Fruit fly (Drosophila melanogaster) whole organism, embryonic: ENCODE data around the gene Obp73a.
A peak's percentile ranks its signal among the peaks of the same experiment; 100 is the strongest.

ENCODE experiments used
- Bteb2 ChIP-seq: fragments of 200-800 bp; sonication (Bioruptor generic); optimal IDR thresholded peaks from 2 replicates; lab custom pipeline; 2016; ENCODE audit warnings: missing biosample characterization, missing genetic modification characterization
- CG10274 ChIP-seq: fragments of 200-800 bp; sonication (Bioruptor generic); optimal IDR thresholded peaks from 3 replicates; lab custom pipeline; 2017; ENCODE audit warnings: missing biosample characterization, mild to moderate bottlenecking, missing genetic modification characterization
- CG10321 ChIP-seq: fragments of 200-800 bp; sonication (Bioruptor generic); IDR thresholded peaks from 2 replicates; pipeline ENCODE4 v1.3.6; 2022; ENCODE audit warnings: missing biosample characterization, missing genetic modification characterization
- CG10462 ChIP-seq: fragments of 200-800 bp; sonication (Bioruptor generic); optimal IDR thresholded peaks from 2 replicates; lab custom pipeline; 2016; ENCODE audit warnings: missing biosample characterization, missing genetic modification characterization
- CG10979 ChIP-seq: fragments of 200-800 bp; sonication (Bioruptor generic); optimal IDR thresholded peaks from 2 replicates; lab custom pipeline; 2018; ENCODE audit warnings: missing biosample characterization, mild to moderate bottlenecking, missing genetic modification characterization, moderate library complexity
- CG12659 ChIP-seq: fragments of 200-800 bp; sonication (Bioruptor generic); optimal IDR thresholded peaks from 3 replicates; lab custom pipeline; 2017; ENCODE audit warnings: mild to moderate bottlenecking, missing biosample characterization, missing genetic modification reagents, missing genetic modification characterization
- CG13424 ChIP-seq: fragments of 200-800 bp; sonication (Bioruptor generic); optimal IDR thresholded peaks from 2 replicates; lab custom pipeline; 2019; ENCODE audit warnings: missing biosample characterization, mild to moderate bottlenecking, missing genetic modification characterization, moderate library complexity
- CG14014 ChIP-seq: fragments of 200-800 bp; sonication (Bioruptor generic); IDR thresholded peaks from 2 replicates; pipeline ENCODE4 v1.3.6; 2022; ENCODE audit warnings: missing biosample characterization, missing genetic modification characterization
- CG14050 ChIP-seq: fragments of 200-800 bp; sonication (Bioruptor generic); IDR thresholded peaks from 3 replicates; pipeline ENCODE4 v1.3.6; 2022; ENCODE audit warnings: missing biosample characterization, missing genetic modification characterization
- CG15479 ChIP-seq: fragments of 200-800 bp; sonication (Bioruptor generic); optimal IDR thresholded peaks from 3 replicates; lab custom pipeline; 2019; ENCODE audit warnings: missing biosample characterization, mild to moderate bottlenecking, missing genetic modification characterization, moderate library complexity
- CG16815 ChIP-seq: fragments of 200-800 bp; sonication (Bioruptor generic); optimal IDR thresholded peaks from 3 replicates; lab custom pipeline; 2017; ENCODE audit warnings: missing biosample characterization, mild to moderate bottlenecking, missing genetic modification characterization
- CG1792 ChIP-seq: fragments of 200-800 bp; sonication (Bioruptor generic); optimal IDR thresholded peaks from 2 replicates; lab custom pipeline; 2016; ENCODE audit warnings: missing biosample characterization, missing genetic modification characterization
- CG31224 ChIP-seq: fragments of 200-800 bp; sonication (Bioruptor generic); IDR thresholded peaks from 2 replicates; pipeline ENCODE4 v1.3.6; 2022; ENCODE audit warnings: missing biosample characterization, missing genetic modification characterization
- CG31388 ChIP-seq: fragments of 200-800 bp; sonication (Bioruptor generic); optimal IDR thresholded peaks from 2 replicates; lab custom pipeline; 2016; ENCODE audit warnings: missing biosample characterization, missing genetic modification characterization
- CG32767 ChIP-seq: fragments of 200-800 bp; sonication (Bioruptor generic); IDR thresholded peaks from 2 replicates; pipeline ENCODE4 v1.3.6; 2022; ENCODE audit warnings: missing biosample characterization, missing genetic modification characterization
- CG34422 ChIP-seq: fragments of 200-800 bp; sonication (Bioruptor generic); IDR thresholded peaks from 3 replicates; pipeline ENCODE4 v1.3.6; 2022; ENCODE audit warnings: missing biosample characterization, missing genetic modification characterization
- CG3726 ChIP-seq: fragments of 200-800 bp; sonication (Bioruptor generic); IDR thresholded peaks from 3 replicates; pipeline ENCODE4, ENCODE4 v1.3.6; 2022; ENCODE audit warnings: missing biosample characterization, missing genetic modification characterization
- CG3838 ChIP-seq: fragments of 200-800 bp; sonication (Bioruptor generic); optimal IDR thresholded peaks from 3 replicates; lab custom pipeline; 2016; ENCODE audit warnings: missing biosample characterization, missing genetic modification characterization
- CG4404 ChIP-seq: fragments of 200-800 bp; sonication (Bioruptor generic); IDR thresholded peaks from 2 replicates; pipeline ENCODE4 v1.3.6; 2022; ENCODE audit warnings: missing biosample characterization, missing genetic modification characterization
- CG4730 ChIP-seq: fragments of 200-800 bp; sonication (Bioruptor generic); IDR thresholded peaks from 2 replicates; pipeline ENCODE4 v1.3.6; 2022; ENCODE audit warnings: missing biosample characterization, missing genetic modification characterization
- CG7963 ChIP-seq: fragments of 200-800 bp; sonication (Bioruptor generic); IDR thresholded peaks from 3 replicates; pipeline ENCODE4 v1.3.6; 2022; ENCODE audit warnings: missing biosample characterization, missing genetic modification characterization; ENCODE audit not compliant: partially characterized antibody
- CG8089 ChIP-seq: fragments of 200-800 bp; sonication (Bioruptor generic); optimal IDR thresholded peaks from 3 replicates; lab custom pipeline; 2016; ENCODE audit warnings: missing biosample characterization, missing genetic modification characterization
- D19B ChIP-seq: fragments of 200-800 bp; sonication (Bioruptor generic); optimal IDR thresholded peaks from 2 replicates; lab custom pipeline; 2017; ENCODE audit warnings: missing biosample characterization, mild to moderate bottlenecking, missing genetic modification characterization
- Dip2 ChIP-seq: fragments of 200-800 bp; sonication (Bioruptor generic); IDR thresholded peaks from 2 replicates; pipeline ENCODE4 v1.3.6; 2022; ENCODE audit warnings: missing biosample characterization, missing genetic modification characterization
- Doc2 ChIP-seq: fragments of 200-800 bp; sonication (Bioruptor generic); IDR thresholded peaks from 2 replicates; pipeline ENCODE4 v1.3.6; 2022; ENCODE audit warnings: missing biosample characterization, missing genetic modification characterization
- Eip74EF ChIP-seq, 2 experiments: fragments of 200-800 bp in 1 of 2; fragments of >200 bp in 1 of 2; sonication (Bioruptor generic) in 1 of 2; optimal IDR thresholded peaks; 2 replicates each; lab custom pipeline; 2017 to 2019; ENCODE audit warnings: missing biosample characterization in 2 of 2, missing genetic modification characterization in 2 of 2, mild to moderate bottlenecking in 1 of 2, moderate library complexity in 1 of 2
- HLH3B ChIP-seq: fragments of 200-800 bp; sonication (Bioruptor generic); IDR thresholded peaks from 2 replicates; pipeline ENCODE4 v1.3.6; 2022; ENCODE audit warnings: missing biosample characterization, missing genetic modification characterization
- Hr3 ChIP-seq: fragments of 200-800 bp; sonication (Bioruptor generic); optimal IDR thresholded peaks from 3 replicates; lab custom pipeline; 2016; ENCODE audit warnings: missing biosample characterization, missing genetic modification characterization
- Hsf ChIP-seq: fragments of 200-800 bp; sonication (Bioruptor generic); optimal IDR thresholded peaks from 3 replicates; lab custom pipeline; 2016; ENCODE audit warnings: missing biosample characterization, missing genetic modification characterization
- Nf-YC ChIP-seq: fragments of 200-800 bp; optimal IDR thresholded peaks from 3 replicates; lab custom pipeline; 2019; ENCODE audit warnings: missing biosample characterization, mild to moderate bottlenecking, missing genetic modification characterization, moderate library complexity
- NfI ChIP-seq: fragments of 200-800 bp; sonication (Bioruptor generic); optimal IDR thresholded peaks from 3 replicates; lab custom pipeline; 2018; ENCODE audit warnings: missing biosample characterization, mild to moderate bottlenecking, missing genetic modification characterization, moderate library complexity
- Poxn ChIP-seq: fragments of 200-800 bp; sonication (Bioruptor generic); IDR thresholded peaks from 2 replicates; pipeline ENCODE4 v1.3.6; 2022; ENCODE audit warnings: missing biosample characterization, missing genetic modification characterization
- Rfx ChIP-seq: fragments of 200-800 bp; sonication (Bioruptor generic); IDR thresholded peaks from 2 replicates; pipeline ENCODE4 v1.3.6; 2022; ENCODE audit warnings: missing biosample characterization, missing genetic modification characterization
- Sin3A ChIP-seq: fragments of >200 bp; optimal IDR thresholded peaks from 2 replicates; lab custom pipeline; 2018
- Sox100B ChIP-seq: fragments of 200-800 bp; sonication (Bioruptor generic); optimal IDR thresholded peaks from 3 replicates; lab custom pipeline; 2018; ENCODE audit warnings: missing biosample characterization, mild to moderate bottlenecking, missing genetic modification characterization
- YL-1 ChIP-seq: fragments of 200-800 bp; sonication (Bioruptor generic); optimal IDR thresholded peaks from 3 replicates; lab custom pipeline; 2017; ENCODE audit warnings: missing biosample characterization, mild to moderate bottlenecking, missing genetic modification characterization
- ac ChIP-seq: fragments of 200-800 bp; sonication (Bioruptor generic); optimal IDR thresholded peaks from 3 replicates; lab custom pipeline; 2017; ENCODE audit warnings: missing biosample characterization, mild to moderate bottlenecking, missing genetic modification characterization
- bab2 ChIP-seq: fragments of 200-800 bp; sonication (Bioruptor generic); optimal IDR thresholded peaks from 2 replicates; lab custom pipeline; 2016; ENCODE audit warnings: missing biosample characterization, missing genetic modification characterization
- btn ChIP-seq: fragments of 200-800 bp; sonication (Bioruptor generic); optimal IDR thresholded peaks from 2 replicates; lab custom pipeline; 2016; ENCODE audit warnings: missing biosample characterization, missing genetic modification characterization
- cad ChIP-seq: fragments of >200 bp; optimal IDR thresholded peaks from 2 replicates; lab custom pipeline; 2017; ENCODE audit warnings: missing biosample characterization, missing genetic modification characterization
- dysf ChIP-seq: fragments of 200-800 bp; sonication (Bioruptor generic); IDR thresholded peaks from 3 replicates; pipeline ENCODE4 v1.3.6; 2022; ENCODE audit warnings: missing biosample characterization, missing genetic modification characterization
- ems ChIP-seq: fragments of 200-800 bp; sonication (Bioruptor generic); optimal IDR thresholded peaks from 3 replicates; lab custom pipeline; 2016; ENCODE audit warnings: missing biosample characterization, missing genetic modification characterization
- h ChIP-seq: fragments of >200 bp; optimal IDR thresholded peaks from 2 replicates; lab custom pipeline; 2017
- lmd ChIP-seq: fragments of 200-800 bp; sonication (Bioruptor generic); IDR thresholded peaks from 2 replicates; pipeline ENCODE4 v1.3.6; 2022; ENCODE audit warnings: missing biosample characterization, missing genetic modification characterization
- pho ChIP-seq: fragments of 200-800 bp; sonication (Bioruptor generic); optimal IDR thresholded peaks from 2 replicates; lab custom pipeline; 2016; ENCODE audit warnings: missing biosample characterization, missing genetic modification characterization
- ro ChIP-seq: fragments of 200-800 bp; sonication (Bioruptor generic); IDR thresholded peaks from 2 replicates; pipeline ENCODE4 v1.3.6; 2022; ENCODE audit warnings: missing biosample characterization, missing genetic modification characterization
- shn ChIP-seq: fragments of 200-800 bp; sonication (Bioruptor generic); optimal IDR thresholded peaks from 3 replicates; lab custom pipeline; 2016; ENCODE audit warnings: missing biosample characterization, missing genetic modification characterization
- sim ChIP-seq: fragments of 200-800 bp; sonication (Bioruptor generic); IDR thresholded peaks from 2 replicates; pipeline ENCODE4 v1.3.6; 2022; ENCODE audit warnings: missing biosample characterization, missing genetic modification characterization
- tna ChIP-seq: fragments of 200-800 bp; sonication (Bioruptor generic); IDR thresholded peaks from 2 replicates; pipeline ENCODE4 v1.3.6; 2022; ENCODE audit warnings: missing biosample characterization, missing genetic modification characterization; ENCODE audit not compliant: partially characterized antibody
- trem ChIP-seq: fragments of 200-800 bp; optimal IDR thresholded peaks from 3 replicates; lab custom pipeline; 2019; ENCODE audit warnings: missing biosample characterization, mild to moderate bottlenecking, missing genetic modification characterization, moderate library complexity
- twi ChIP-seq: fragments of 200-800 bp; optimal IDR thresholded peaks from 2 replicates; lab custom pipeline; 2019; ENCODE audit warnings: missing biosample characterization, mild to moderate bottlenecking, missing genetic modification characterization, moderate library complexity
- zf30C ChIP-seq: fragments of 200-800 bp; sonication (Bioruptor generic); optimal IDR thresholded peaks from 3 replicates; lab custom pipeline; 2018; ENCODE audit warnings: missing biosample characterization, mild to moderate bottlenecking, missing genetic modification characterization

The Obp73a gene

dm6 chr3L:16956768-16957533, 12.8 kb downstream of the Obp73a start (continued):
- peak; percentile 30 for TF ChIP-seq CG16815 (GFP tag; lab: Kevin White, UChicago)
- peak; percentile 56 for TF ChIP-seq Nf-YC
- no peak for TF ChIP-seq CG7963 (GFP tag; lab: Robert Waterston, UW)
- no peak for TF ChIP-seq Doc2
- TF ChIP-seq CG32767 (GFP tag; lab: Robert Waterston, UW), result peak; percentile 78
- TF ChIP-seq CG14050 (GFP tag; lab: Robert Waterston, UW), result peak; percentile 65
- TF ChIP-seq YL-1 (GFP tag; lab: Kevin White, UChicago), result no peak
- TF ChIP-seq tna (GFP tag; lab: Robert Waterston, UW), result no peak
- TF ChIP-seq zf30C, result peak; percentile 62
- TF ChIP-seq CG10274 (GFP tag; lab: Kevin White, UChicago), result no peak
- peak; percentile 80 for TF ChIP-seq CG13424 (tag; lab: Kevin White, UChicago)
- peak; percentile 53 for TF ChIP-seq NfI (GFP tag; lab: Kevin White, UChicago)
- TF ChIP-seq CG10462 (GFP tag; lab: Kevin White, UChicago), result peak; percentile 51
- no peak for TF ChIP-seq ac (GFP tag; lab: Kevin White, UChicago)
- peak; percentile 31 for TF ChIP-seq shn (GFP tag; lab: Kevin White, UChicago)
- peak; percentile 93 for TF ChIP-seq CG15479 (GFP tag; lab: Kevin White, UChicago)
- TF ChIP-seq CG3726, result no peak
- peak in 1 of 2 experiments; percentile 74 for TF ChIP-seq Eip74EF (GFP tag; optimal IDR thresholded peaks at IDR 0.05; lab: Kevin White, UChicago)
- TF ChIP-seq sim (GFP tag; lab: Robert Waterston, UW), result peak; percentile 65
- TF ChIP-seq CG10321 (GFP tag; lab: Robert Waterston, UW), result no peak
- peak; percentile 74 for TF ChIP-seq lmd (GFP tag; lab: Robert Waterston, UW)
- no peak for TF ChIP-seq Sin3A (lab: Kevin White, UChicago)
- no peak for TF ChIP-seq twi (tag; lab: Kevin White, UChicago)
- peak; percentile 73 for TF ChIP-seq CG34422 (GFP tag; lab: Robert Waterston, UW)
- peak; percentile 17 for TF ChIP-seq trem (tag; lab: Kevin White, UChicago)
- TF ChIP-seq CG14014 (GFP tag; lab: Robert Waterston, UW), result peak; percentile 75
- no peak for TF ChIP-seq CG31388 (GFP tag; lab: Kevin White, UChicago)
- TF ChIP-seq btn (GFP tag; lab: Kevin White, UChicago), result no peak
- TF ChIP-seq bab2 (GFP tag; lab: Kevin White, UChicago), result peak; percentile 50
- peak; percentile 54 for TF ChIP-seq pho (GFP tag; lab: Kevin White, UChicago)
- peak; percentile 60 for TF ChIP-seq CG10979 (tag; lab: Kevin White, UChicago)
- no peak for TF ChIP-seq CG8089
- TF ChIP-seq h (lab: Kevin White, UChicago), result no peak
- TF ChIP-seq CG1792, result no peak
- peak; percentile 55 for TF ChIP-seq CG4730 (GFP tag; lab: Robert Waterston, UW)
- TF ChIP-seq Poxn (GFP tag; lab: Robert Waterston, UW), result no peak
- TF ChIP-seq Sox100B (GFP tag; lab: Kevin White, UChicago), result peak; percentile 70
- TF ChIP-seq ems (GFP tag; lab: Kevin White, UChicago), result peak; percentile 23
- peak; percentile 78 for TF ChIP-seq HLH3B
- TF ChIP-seq CG3838 (GFP tag; lab: Kevin White, UChicago), result peak; percentile 18
- peak; percentile 72 for TF ChIP-seq CG12659 (GFP tag; lab: Kevin White, UChicago)
- peak; percentile 69 for TF ChIP-seq Hr3 (GFP tag; lab: Kevin White, UChicago)
- TF ChIP-seq Hsf (GFP tag; lab: Kevin White, UChicago), result peak; percentile 66
- TF ChIP-seq D19B (GFP tag; lab: Kevin White, UChicago), result peak; percentile 33
- TF ChIP-seq CG4404 (GFP tag; lab: Robert Waterston, UW), result no peak
- peak; percentile 69 for TF ChIP-seq Rfx
- peak; percentile 55 for TF ChIP-seq Bteb2 (GFP tag; lab: Kevin White, UChicago)
- no peak for TF ChIP-seq cad
- TF ChIP-seq Dip2 (GFP tag; lab: Robert Waterston, UW), result no peak
- TF ChIP-seq dysf (GFP tag; lab: Robert Waterston, UW), result peak; percentile 78
- TF ChIP-seq ro, result no peak
- peak; percentile 54 for TF ChIP-seq CG31224 (GFP tag; lab: Robert Waterston, UW)
